Worm (Caenorhabditis elegans) whole organism, L1 larva: ENCODE results near the gene tnt-2.

Experiments
- C04F5.9 ChIP-seq: sonication (generic microtip); optimal IDR thresholded peaks from 2 replicates; lab custom pipeline; 2016; ENCODE audit warnings: missing genetic modification characterization, missing compliant biosample characterization
- C34B4.2 ChIP-seq: sonication (generic microtip); optimal IDR thresholded peaks from 2 replicates; lab custom pipeline; 2017; ENCODE audit warnings: mild to moderate bottlenecking, missing genetic modification characterization, missing compliant biosample characterization
- F16B12.6 ChIP-seq: fragments of 150-350 bp; optimal IDR thresholded peaks from 2 replicates; lab custom pipeline; 2014; ENCODE audit warnings: missing biosample characterization, missing genetic modification characterization
- Y116A8C.19 ChIP-seq: sonication (generic microtip); optimal IDR thresholded peaks from 2 replicates; lab custom pipeline; 2016; ENCODE audit warnings: missing compliant biosample characterization, missing genetic modification characterization, borderline replicate concordance
- ama-1 ChIP-seq: fragments of 150-350 bp; optimal IDR thresholded peaks from 2 replicates; lab custom pipeline; 2014
- elt-2 ChIP-seq: sonication (generic microtip); optimal IDR thresholded peaks from 2 replicates; lab custom pipeline; 2016; ENCODE audit warnings: missing genetic modification characterization, mild to moderate bottlenecking, inconsistent platforms, missing compliant biosample characterization, missing genetic modification reagents
- ets-5 ChIP-seq: fragments of 200-800 bp; sonication (Bioruptor generic); IDR thresholded peaks from 2 replicates; pipeline ENCODE4 v1.3.6; 2022; ENCODE audit warnings: missing genetic modification characterization, missing compliant biosample characterization
- fkh-4 ChIP-seq: sonication (generic microtip); optimal IDR thresholded peaks from 2 replicates; lab custom pipeline; 2016; ENCODE audit warnings: missing compliant biosample characterization, missing genetic modification characterization, borderline replicate concordance
- grh-1 ChIP-seq: fragments of 200-800 bp; sonication (Bioruptor generic); IDR thresholded peaks from 2 replicates; pipeline ENCODE4 v1.3.6; 2022; ENCODE audit warnings: missing genetic modification reagents, missing genetic modification characterization, missing compliant biosample characterization
- isw-1 ChIP-seq: fragments of 200-800 bp; sonication (Bioruptor generic); IDR thresholded peaks from 2 replicates; pipeline ENCODE4 v1.3.6; 2022; ENCODE audit warnings: missing genetic modification characterization, missing compliant biosample characterization
- lin-15B ChIP-seq: fragments of 150-350 bp; sonication (generic microtip); optimal IDR thresholded peaks from 3 replicates; lab custom pipeline; 2014; ENCODE audit warnings: missing biosample characterization, missing genetic modification characterization
- lin-35 ChIP-seq, 2 experiments: fragments of 150-350 bp; optimal IDR thresholded peaks; 2 replicates each; lab custom pipeline; 2014; ENCODE audit warnings: missing biosample characterization in 2 of 2, missing genetic modification characterization in 2 of 2, missing genetic modification reagents in 2 of 2
- lir-3 ChIP-seq: sonication (generic microtip); optimal IDR thresholded peaks from 2 replicates; lab custom pipeline; 2016; ENCODE audit warnings: mild to moderate bottlenecking, missing genetic modification characterization, moderate library complexity, missing compliant biosample characterization; ENCODE audit not compliant: poor library complexity
- mab-9 ChIP-seq: fragments of 200-800 bp; sonication (Bioruptor generic); IDR thresholded peaks from 2 replicates; pipeline ENCODE4 v1.3.6; 2022; ENCODE audit warnings: missing genetic modification reagents, missing genetic modification characterization, missing compliant biosample characterization
- mef-2 ChIP-seq: fragments of 150-350 bp; optimal IDR thresholded peaks from 2 replicates; lab custom pipeline; 2014; ENCODE audit warnings: missing biosample characterization, missing genetic modification characterization
- nhr-11 ChIP-seq: fragments of 150-350 bp; optimal IDR thresholded peaks from 2 replicates; lab custom pipeline; 2014; ENCODE audit warnings: missing biosample characterization, missing genetic modification characterization
- nhr-20 ChIP-seq: sonication (generic microtip); optimal IDR thresholded peaks from 2 replicates; lab custom pipeline; 2016; ENCODE audit warnings: mild to moderate bottlenecking, missing genetic modification characterization, missing compliant biosample characterization
- nhr-47 ChIP-seq: sonication (generic microtip); optimal IDR thresholded peaks from 2 replicates; lab custom pipeline; 2016; ENCODE audit warnings: mild to moderate bottlenecking, missing genetic modification characterization, moderate library complexity, missing compliant biosample characterization
- nhr-85 ChIP-seq: sonication (generic microtip); peaks from one replicate; lab custom pipeline; 2016; ENCODE audit warnings: missing genetic modification characterization, inconsistent platforms, missing compliant biosample characterization
- nhr-90 ChIP-seq: sonication (generic microtip); optimal IDR thresholded peaks from 2 replicates; lab custom pipeline; 2016; ENCODE audit warnings: mild to moderate bottlenecking, missing genetic modification characterization, missing compliant biosample characterization; ENCODE audit not compliant: poor library complexity
- pqm-1 ChIP-seq: sonication (generic microtip); optimal IDR thresholded peaks from 3 replicates; lab custom pipeline; 2017; ENCODE audit warnings: missing biosample characterization, missing genetic modification characterization
- snpc-4 ChIP-seq: fragments of 150-350 bp; optimal IDR thresholded peaks from 2 replicates; lab custom pipeline; 2014; ENCODE audit warnings: missing biosample characterization, missing genetic modification characterization
- sox-4 ChIP-seq: sonication (generic microtip); optimal IDR thresholded peaks from 2 replicates; lab custom pipeline; 2016; ENCODE audit warnings: missing genetic modification characterization, missing compliant biosample characterization
- sptf-1 ChIP-seq: fragments of 150-350 bp; optimal IDR thresholded peaks from 2 replicates; lab custom pipeline; 2014; ENCODE audit warnings: missing biosample characterization, missing genetic modification characterization
- sup-37 ChIP-seq: fragments of 200-800 bp; sonication (Bioruptor generic); optimal IDR thresholded peaks from 2 replicates; lab custom pipeline; 2018; ENCODE audit warnings: mild to moderate bottlenecking, missing genetic modification characterization, missing compliant biosample characterization
- tbx-2 ChIP-seq: sonication (generic microtip); optimal IDR thresholded peaks from 2 replicates; lab custom pipeline; 2016; ENCODE audit warnings: missing genetic modification characterization, missing compliant biosample characterization
- tlp-1 ChIP-seq: fragments of 150-350 bp; optimal IDR thresholded peaks from 2 replicates; lab custom pipeline; 2014; ENCODE audit warnings: missing biosample characterization, missing genetic modification characterization
- unc-30 ChIP-seq: sonication (generic microtip); optimal IDR thresholded peaks from 2 replicates; lab custom pipeline; 2017; ENCODE audit warnings: missing biosample characterization, missing genetic modification characterization
- zag-1 ChIP-seq: fragments of 150-350 bp; optimal IDR thresholded peaks from 2 replicates; lab custom pipeline; 2014; ENCODE audit warnings: missing biosample characterization, missing genetic modification characterization
- ztf-11 ChIP-seq, 2 experiments: sonication (generic microtip); optimal IDR thresholded peaks; 2 replicates each; lab custom pipeline; 2016 to 2017; ENCODE audit warnings: missing genetic modification characterization in 2 of 2, missing biosample characterization in 1 of 2, missing compliant biosample characterization in 1 of 2
- ztf-4 ChIP-seq: fragments of 150-350 bp; optimal IDR thresholded peaks from 2 replicates; lab custom pipeline; 2014; ENCODE audit warnings: missing biosample characterization, missing genetic modification characterization

Gene tnt-2

DNA sequence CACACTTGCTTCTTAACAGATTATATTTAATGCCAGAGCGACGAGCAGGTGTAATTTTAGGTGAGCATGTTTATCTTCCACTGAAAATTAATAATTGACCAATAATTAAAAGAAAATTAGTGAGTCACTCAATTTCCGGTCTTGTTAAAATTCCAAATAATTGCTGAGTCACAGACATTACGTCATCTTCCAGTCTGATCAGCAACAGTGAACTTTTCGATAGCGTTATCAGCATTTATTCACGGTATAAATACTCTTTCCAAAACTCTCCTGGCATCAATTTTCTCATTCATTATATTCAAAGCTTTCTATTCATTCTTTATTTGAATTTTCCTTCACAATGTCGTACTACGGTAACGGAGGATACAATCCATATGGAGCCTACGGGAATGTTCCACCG is 13.9 kb downstream of the tnt-2 start, which contains the start of gene kreg-1:
Gene kreg-1, plus strand, starts transcription at position 341 of the 400 bp plus-strand sequence.
- peak; percentile 21 for TF ChIP-seq elt-2 (tag; lab: Kevin White, UChicago)
- no peak for TF ChIP-seq sup-37 (GFP tag; lab: Kevin White, UChicago)

DNA sequence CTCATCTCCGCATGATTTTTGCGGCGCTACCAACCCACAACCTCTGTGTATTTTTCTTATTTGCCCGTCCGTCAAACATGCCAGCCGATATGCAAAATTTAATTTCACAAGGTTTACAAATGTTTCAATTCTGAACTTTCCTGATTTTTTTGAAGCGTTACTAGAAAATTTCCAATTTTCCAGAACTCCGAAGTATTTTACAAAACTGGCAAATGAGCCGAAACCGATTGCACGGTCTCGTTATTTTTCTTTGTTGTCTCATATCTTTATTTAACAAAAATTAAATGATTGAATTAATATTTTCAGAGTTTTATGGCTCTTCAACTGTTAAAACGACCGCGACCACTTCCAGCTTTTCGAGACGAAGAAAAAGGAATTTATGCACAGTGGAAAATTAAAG is 15.3 kb downstream of the tnt-2 start, which contains the start of gene F53A9.3:
Gene F53A9.3, plus strand, starts transcription at position 301 of the 400 bp plus-strand sequence.
- no peak for TF ChIP-seq tbx-2 (tag; lab: Kevin White, UChicago)
- no peak for TF ChIP-seq zag-1 (tag; lab: Kevin White, UChicago)
- TF ChIP-seq ztf-11 (tag; optimal IDR thresholded peaks at IDR 0.05; lab: Kevin White, UChicago), result no peak
- TF ChIP-seq nhr-11, result no peak
- no peak for TF ChIP-seq tlp-1 (tag; lab: Kevin White, UChicago)
- TF ChIP-seq mab-9 (GFP tag; lab: Robert Waterston, UW), result no peak
- TF ChIP-seq lir-3 (tag; lab: Kevin White, UChicago), result no peak
- no peak for TF ChIP-seq nhr-85 (tag; lab: Kevin White, UChicago)
- TF ChIP-seq pqm-1 (tag; lab: Kevin White, UChicago), result no peak
- no peak for TF ChIP-seq snpc-4

DNA sequence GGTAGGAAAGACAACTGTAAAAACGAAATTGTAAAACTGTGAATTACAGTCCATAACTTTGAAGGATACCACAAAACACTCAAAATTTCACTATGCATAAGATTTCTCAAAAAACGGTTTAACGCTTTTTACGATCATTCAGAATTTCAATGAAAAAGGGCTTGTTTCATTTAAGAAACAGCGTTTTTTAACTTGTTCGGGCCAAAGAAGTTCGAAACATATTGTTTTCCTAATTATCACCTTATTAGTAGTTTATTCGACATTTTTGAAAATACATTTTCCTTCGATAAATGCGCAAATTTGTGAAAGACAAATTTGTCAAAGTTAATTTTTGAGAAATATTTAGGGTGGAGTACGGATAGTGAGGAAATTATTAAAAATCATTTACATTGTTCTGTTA is 18.5 kb downstream of the tnt-2 start:
- TF ChIP-seq isw-1 (GFP tag; lab: Robert Waterston, UW) (no peak), lin-15B (tag; lab: Kevin White, UChicago) (no peak), ama-1 (lab: Kevin White, UChicago) (no peak), nhr-47 (tag; lab: Kevin White, UChicago) (no peak)
- TF ChIP-seq, all 84 proteins: peak for 0

DNA sequence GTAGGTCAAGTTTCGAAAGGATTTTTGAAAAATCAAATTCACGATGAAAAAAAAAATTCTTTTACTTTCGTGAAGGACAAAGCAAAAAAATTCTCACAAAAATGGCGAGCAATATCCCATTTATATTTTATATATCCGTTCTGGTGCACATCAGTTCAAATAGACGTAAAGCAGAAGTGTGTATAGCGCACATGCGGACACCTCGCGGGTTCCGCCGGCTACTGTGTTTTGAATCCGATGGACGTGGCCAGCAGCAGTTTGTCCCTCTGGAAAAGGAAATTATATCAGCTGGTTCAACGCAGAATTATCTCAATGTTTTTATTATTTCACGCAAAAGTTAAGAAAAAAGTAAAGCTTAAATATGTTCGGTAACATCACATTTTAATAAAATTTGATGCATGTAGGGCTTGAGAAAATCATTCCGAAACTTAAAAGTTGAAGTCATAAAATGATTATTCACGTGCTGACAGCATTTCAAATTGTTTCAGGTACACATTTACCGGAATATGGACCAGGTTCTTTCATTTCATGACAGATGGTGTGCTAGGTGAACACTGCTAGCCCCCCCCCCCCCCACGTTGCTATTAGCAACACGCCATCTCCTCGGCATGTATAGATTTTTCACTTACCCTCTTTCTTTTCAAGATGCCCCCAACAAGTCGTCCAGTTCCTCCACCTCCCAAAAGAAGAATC is 19.5 kb downstream of the tnt-2 start, which contains the start of gene jbts-14:
Gene jbts-14, plus strand, starts transcription at position 643 of the 693 bp plus-strand sequence.
- TF ChIP-seq snpc-4, result peak; percentile 76
- TF ChIP-seq F16B12.6, result no peak
- no peak for TF ChIP-seq Y116A8C.19 (tag; lab: Kevin White, UChicago)

DNA sequence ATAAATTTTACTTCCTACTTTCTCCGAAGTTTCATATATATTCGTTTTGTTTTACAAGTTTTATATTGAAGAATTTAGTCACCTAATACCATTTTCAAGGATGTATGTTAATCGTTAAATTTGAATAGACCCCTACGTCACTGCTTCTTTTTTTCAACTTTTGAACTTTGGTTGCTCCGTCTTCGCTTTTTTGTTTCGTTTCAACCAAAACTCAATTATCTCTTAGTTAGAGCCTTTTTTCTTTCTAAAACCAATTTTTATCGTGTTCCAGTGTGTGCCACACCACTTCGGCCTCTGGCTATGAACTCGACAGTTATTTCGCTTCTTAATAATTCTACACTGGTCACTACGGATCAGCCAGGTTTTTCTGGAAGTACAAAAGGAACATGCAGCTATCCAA is 25.8 kb downstream of the tnt-2 start, which contains the start of gene frpr-8:
Gene frpr-8, plus strand, starts transcription at position 301 of the 400 bp plus-strand sequence.
- TF ChIP-seq lin-35 (GFP tag; optimal IDR thresholded peaks at IDR 0.05; lab: Kevin White, UChicago) (no peak), sptf-1 (tag; lab: Kevin White, UChicago) (no peak), grh-1 (no peak), unc-30 (tag; lab: Kevin White, UChicago) (no peak), nhr-20 (tag; lab: Kevin White, UChicago) (no peak), nhr-90 (tag; lab: Kevin White, UChicago) (no peak), ztf-11 (tag; optimal IDR thresholded peaks at IDR 0.05; lab: Kevin White, UChicago) (no peak), F16B12.6 (no peak), C34B4.2 (no peak), zag-1 (tag; lab: Kevin White, UChicago) (no peak), ztf-4 (tag; lab: Kevin White, UChicago) (no peak), sox-4 (tag; lab: Kevin White, UChicago) (no peak)

DNA sequence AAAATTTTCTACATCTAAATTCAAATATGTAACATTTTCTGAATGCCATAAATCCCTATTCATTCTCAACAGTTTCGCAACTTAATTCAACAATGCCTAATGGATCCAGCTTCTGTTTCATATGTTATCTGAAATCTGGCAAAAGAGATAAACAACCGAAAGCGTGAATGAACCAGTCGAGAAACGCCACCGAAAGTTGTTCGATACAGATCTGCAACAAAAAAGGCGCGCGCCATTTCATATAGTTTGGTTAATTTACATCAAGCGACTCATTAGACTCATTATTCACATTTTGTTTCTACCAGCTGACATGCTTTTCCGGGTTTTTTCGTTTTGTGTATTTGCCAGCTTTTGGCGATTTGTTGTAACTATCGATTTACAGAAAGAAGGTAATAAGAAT is 41.8 kb downstream of the tnt-2 start, which contains the start of gene K09E2.1:
Gene K09E2.1, plus strand, starts transcription at position 301 of the 400 bp plus-strand sequence.
- TF ChIP-seq snpc-4, result no peak
- no peak for TF ChIP-seq ets-5
- TF ChIP-seq mef-2 (tag; lab: Kevin White, UChicago), result no peak
- TF ChIP-seq elt-2 (tag; lab: Kevin White, UChicago), result no peak
- TF ChIP-seq tbx-2 (tag; lab: Kevin White, UChicago), result no peak
- no peak for TF ChIP-seq C04F5.9 (tag; lab: Kevin White, UChicago)
- TF ChIP-seq nhr-47 (tag; lab: Kevin White, UChicago), result no peak
- no peak for TF ChIP-seq fkh-4 (tag; lab: Kevin White, UChicago)
